Fruit fly (Drosophila melanogaster) whole organism, embryonic: ENCODE data around the gene pod1.

Experiments
- Awh ChIP-seq: fragments of 200-800 bp; sonication (Bioruptor generic); IDR thresholded peaks from 2 replicates; pipeline ENCODE4, ENCODE4 v1.3.6; 2022; ENCODE audit warnings: missing biosample characterization, missing genetic modification characterization
- B-H1 ChIP-seq: fragments of 200-800 bp; sonication (Bioruptor generic); IDR thresholded peaks from 3 replicates; pipeline ENCODE4 v1.3.6; 2022; ENCODE audit warnings: missing biosample characterization, missing genetic modification characterization
- B-H2 ChIP-seq: fragments of 200-800 bp; sonication (Bioruptor generic); optimal IDR thresholded peaks from 2 replicates; lab custom pipeline; 2018; ENCODE audit warnings: missing biosample characterization, mild to moderate bottlenecking, missing genetic modification characterization
- CG1024 ChIP-seq: fragments of 200-800 bp; sonication (Bioruptor generic); IDR thresholded peaks from 2 replicates; pipeline ENCODE4 v1.3.6; 2022; ENCODE audit warnings: missing biosample characterization, missing genetic modification characterization
- CG10431 ChIP-seq: fragments of 200-800 bp; sonication (Bioruptor generic); optimal IDR thresholded peaks from 3 replicates; lab custom pipeline; 2018; ENCODE audit warnings: missing biosample characterization, mild to moderate bottlenecking, missing genetic modification characterization
- CG10565 ChIP-seq: fragments of 200-800 bp; sonication (Bioruptor generic); optimal IDR thresholded peaks from 3 replicates; lab custom pipeline; 2016; ENCODE audit warnings: missing biosample characterization, mild to moderate bottlenecking, missing genetic modification characterization
- CG11696 ChIP-seq: fragments of 200-800 bp; sonication (Bioruptor generic); IDR thresholded peaks from 2 replicates; pipeline ENCODE4 v1.3.6; 2022; ENCODE audit warnings: missing biosample characterization, missing genetic modification characterization
- CG1602 ChIP-seq: fragments of 200-800 bp; sonication (Bioruptor generic); optimal IDR thresholded peaks from 3 replicates; lab custom pipeline; 2016; ENCODE audit warnings: missing biosample characterization, missing genetic modification characterization
- CG16863 ChIP-seq: fragments of 200-800 bp; sonication (Bioruptor generic); optimal IDR thresholded peaks from 3 replicates; lab custom pipeline; 2016; ENCODE audit warnings: missing biosample characterization, missing genetic modification characterization
- CG1792 ChIP-seq: fragments of 200-800 bp; sonication (Bioruptor generic); optimal IDR thresholded peaks from 2 replicates; lab custom pipeline; 2016; ENCODE audit warnings: missing biosample characterization, missing genetic modification characterization
- CG2199 ChIP-seq: fragments of 200-800 bp; sonication (Bioruptor generic); IDR thresholded peaks from 3 replicates; pipeline ENCODE4 v1.3.6; 2022; ENCODE audit warnings: missing biosample characterization, missing genetic modification characterization
- CG2889 ChIP-seq: fragments of 200-800 bp; sonication (Bioruptor generic); IDR thresholded peaks from 3 replicates; pipeline ENCODE4 v1.3.6; 2022; ENCODE audit warnings: missing biosample characterization, missing genetic modification characterization
- CG31365 ChIP-seq: fragments of 200-800 bp; sonication (Bioruptor generic); optimal IDR thresholded peaks from 2 replicates; lab custom pipeline; 2018; ENCODE audit warnings: missing biosample characterization, mild to moderate bottlenecking, missing genetic modification characterization
- CG3726 ChIP-seq: fragments of 200-800 bp; sonication (Bioruptor generic); IDR thresholded peaks from 3 replicates; pipeline ENCODE4, ENCODE4 v1.3.6; 2022; ENCODE audit warnings: missing biosample characterization, missing genetic modification characterization
- CG3838 ChIP-seq: fragments of 200-800 bp; sonication (Bioruptor generic); optimal IDR thresholded peaks from 3 replicates; lab custom pipeline; 2016; ENCODE audit warnings: missing biosample characterization, missing genetic modification characterization
- CG7987 ChIP-seq: fragments of 200-800 bp; sonication (Bioruptor generic); optimal IDR thresholded peaks from 2 replicates; lab custom pipeline; 2018; ENCODE audit warnings: missing biosample characterization, mild to moderate bottlenecking, missing genetic modification characterization, moderate library complexity
- CG8478 ChIP-seq: fragments of >200 bp; optimal IDR thresholded peaks from 2 replicates; lab custom pipeline; 2018
- CTCF ChIP-seq: fragments of 200-800 bp; sonication (Bioruptor generic); optimal IDR thresholded peaks from 2 replicates; lab custom pipeline; 2017; ENCODE audit warnings: missing biosample characterization, mild to moderate bottlenecking, missing genetic modification characterization, moderate library complexity
- Chrac-16 ChIP-seq: fragments of 200-800 bp; sonication (Bioruptor generic); optimal IDR thresholded peaks from 3 replicates; lab custom pipeline; 2016; ENCODE audit warnings: missing biosample characterization, missing genetic modification characterization
- Dbx ChIP-seq: fragments of 200-800 bp; sonication (Bioruptor generic); IDR thresholded peaks from 3 replicates; pipeline ENCODE4 v1.3.6; 2022; ENCODE audit warnings: missing biosample characterization, missing genetic modification characterization
- Dip2 ChIP-seq: fragments of 200-800 bp; sonication (Bioruptor generic); IDR thresholded peaks from 2 replicates; pipeline ENCODE4 v1.3.6; 2022; ENCODE audit warnings: missing biosample characterization, missing genetic modification characterization
- Dref ChIP-seq: fragments of 200-800 bp; sonication (Bioruptor generic); IDR thresholded peaks from 2 replicates; pipeline ENCODE4 v1.3.6; 2022; ENCODE audit warnings: missing biosample characterization, missing genetic modification characterization
- E2f2 ChIP-seq: fragments of 200-800 bp; sonication (Bioruptor generic); IDR thresholded peaks from 2 replicates; pipeline ENCODE4 v1.3.6; 2022; ENCODE audit warnings: missing biosample characterization, missing genetic modification characterization
- Gsc ChIP-seq: fragments of 200-800 bp; sonication (Bioruptor generic); IDR thresholded peaks from 2 replicates; pipeline ENCODE4 v1.3.6; 2022; ENCODE audit warnings: missing biosample characterization, missing genetic modification characterization
- H2.0 ChIP-seq: fragments of 200-800 bp; sonication (Bioruptor generic); IDR thresholded peaks from 2 replicates; pipeline ENCODE4 v1.3.6; 2022; ENCODE audit warnings: missing biosample characterization, missing genetic modification characterization
- HLH54F ChIP-seq: fragments of 200-800 bp; sonication (Bioruptor generic); optimal IDR thresholded peaks from 3 replicates; lab custom pipeline; 2016; ENCODE audit warnings: missing biosample characterization, missing genetic modification characterization
- Hr51 ChIP-seq, 2 experiments: fragments of 200-800 bp; sonication (Bioruptor generic); optimal IDR thresholded peaks; 2 replicates in 1 of 2; 3 replicates in 1 of 2; lab custom pipeline; 2016 to 2018; ENCODE audit warnings: missing biosample characterization in 2 of 2, missing genetic modification characterization in 2 of 2, mild to moderate bottlenecking in 1 of 2, moderate library complexity in 1 of 2
- Lhr ChIP-seq: fragments of 200-800 bp; sonication (Bioruptor generic); optimal IDR thresholded peaks from 3 replicates; lab custom pipeline; 2017; ENCODE audit warnings: mild to moderate bottlenecking, missing biosample characterization, missing genetic modification reagents, missing genetic modification characterization
- Mad ChIP-seq: fragments of 200-800 bp; sonication (Bioruptor generic); optimal IDR thresholded peaks from 2 replicates; lab custom pipeline; 2016; ENCODE audit warnings: missing biosample characterization, missing genetic modification characterization
- Mes4 ChIP-seq: fragments of 200-800 bp; sonication (Bioruptor generic); optimal IDR thresholded peaks from 2 replicates; lab custom pipeline; 2016; ENCODE audit warnings: missing biosample characterization, missing genetic modification characterization
- Neu2 ChIP-seq: fragments of 200-800 bp; sonication (Bioruptor generic); optimal IDR thresholded peaks from 3 replicates; lab custom pipeline; 2016; ENCODE audit warnings: missing biosample characterization, missing genetic modification characterization, borderline replicate concordance
- PHDP ChIP-seq: fragments of 200-800 bp; sonication (Bioruptor generic); optimal IDR thresholded peaks from 3 replicates; lab custom pipeline; 2018; ENCODE audit warnings: missing biosample characterization, mild to moderate bottlenecking, missing genetic modification characterization, moderate library complexity
- Ravus ChIP-seq: fragments of 200-800 bp; sonication (Bioruptor generic); IDR thresholded peaks from 2 replicates; pipeline ENCODE4 v1.3.6; 2022; ENCODE audit warnings: missing biosample characterization, missing genetic modification characterization
- aop ChIP-seq: fragments of 200-800 bp; sonication (Bioruptor generic); IDR thresholded peaks from 2 replicates; pipeline ENCODE4 v1.3.6; 2022; ENCODE audit warnings: missing biosample characterization, missing genetic modification characterization
- ap ChIP-seq: fragments of 200-800 bp; sonication (Bioruptor generic); IDR thresholded peaks from 2 replicates; pipeline ENCODE4 v1.3.6; 2022; ENCODE audit warnings: missing biosample characterization, missing genetic modification characterization
- corto ChIP-seq: fragments of 200-800 bp; sonication (Bioruptor generic); optimal IDR thresholded peaks from 2 replicates; lab custom pipeline; 2016; ENCODE audit warnings: missing biosample characterization, mild to moderate bottlenecking, missing genetic modification characterization, moderate library complexity
- crp ChIP-seq, 2 experiments: fragments of 200-800 bp; sonication (Bioruptor generic); optimal IDR thresholded peaks; 2 replicates in 1 of 2; 3 replicates in 1 of 2; lab custom pipeline; 2017; ENCODE audit warnings: missing biosample characterization in 2 of 2, missing genetic modification characterization in 2 of 2, mild to moderate bottlenecking in 1 of 2, moderate library complexity in 1 of 2
- dysf ChIP-seq: fragments of 200-800 bp; sonication (Bioruptor generic); IDR thresholded peaks from 3 replicates; pipeline ENCODE4 v1.3.6; 2022; ENCODE audit warnings: missing biosample characterization, missing genetic modification characterization
- fd102C ChIP-seq: fragments of 200-800 bp; sonication (Bioruptor generic); optimal IDR thresholded peaks from 2 replicates; lab custom pipeline; 2018; ENCODE audit warnings: missing biosample characterization, mild to moderate bottlenecking, missing genetic modification characterization, moderate library complexity
- gcm2 ChIP-seq: fragments of 200-800 bp; sonication (Bioruptor generic); optimal IDR thresholded peaks from 2 replicates; lab custom pipeline; 2016; ENCODE audit warnings: missing biosample characterization, missing genetic modification characterization
- gem ChIP-seq: fragments of 200-800 bp; sonication (Bioruptor generic); optimal IDR thresholded peaks from 2 replicates; lab custom pipeline; 2019; ENCODE audit warnings: missing biosample characterization, mild to moderate bottlenecking, missing genetic modification characterization, moderate library complexity
- gro ChIP-seq: fragments of 200-800 bp; sonication (Bioruptor generic); optimal IDR thresholded peaks from 2 replicates; lab custom pipeline; 2016; ENCODE audit warnings: missing biosample characterization, missing genetic modification characterization
- insv ChIP-seq, 2 experiments: fragments of 200-800 bp; sonication (Bioruptor generic); optimal IDR thresholded peaks; 3 replicates each; lab custom pipeline; 2016 to 2018; ENCODE audit warnings: missing biosample characterization in 2 of 2, missing genetic modification characterization in 2 of 2
- lilli ChIP-seq: fragments of 200-800 bp; sonication (Bioruptor generic); optimal IDR thresholded peaks from 3 replicates; lab custom pipeline; 2016; ENCODE audit warnings: missing biosample characterization, missing genetic modification characterization
- maf-S ChIP-seq: fragments of 200-800 bp; sonication (Bioruptor generic); optimal IDR thresholded peaks from 2 replicates; lab custom pipeline; 2016; ENCODE audit warnings: missing biosample characterization, missing genetic modification characterization
- nau ChIP-seq: fragments of 200-800 bp; sonication (Bioruptor generic); optimal IDR thresholded peaks from 3 replicates; lab custom pipeline; 2017; ENCODE audit warnings: missing biosample characterization, mild to moderate bottlenecking, missing genetic modification characterization, missing genetic modification reagents
- nerfin-1 ChIP-seq: fragments of 200-800 bp; sonication (Bioruptor generic); optimal IDR thresholded peaks from 3 replicates; lab custom pipeline; 2019; ENCODE audit warnings: missing biosample characterization, mild to moderate bottlenecking, missing genetic modification characterization, moderate library complexity
- nmo ChIP-seq: fragments of 200-800 bp; sonication (Bioruptor generic); optimal IDR thresholded peaks from 2 replicates; lab custom pipeline; 2018; ENCODE audit warnings: missing biosample characterization, mild to moderate bottlenecking, missing genetic modification characterization, moderate library complexity
- p53 ChIP-seq: fragments of 200-800 bp; sonication (Bioruptor generic); optimal IDR thresholded peaks from 2 replicates; lab custom pipeline; 2016; ENCODE audit warnings: missing biosample characterization, missing genetic modification characterization
- tx ChIP-seq: fragments of 200-800 bp; sonication (Bioruptor generic); optimal IDR thresholded peaks from 2 replicates; lab custom pipeline; 2016; ENCODE audit warnings: missing biosample characterization, missing genetic modification characterization
- wek ChIP-seq: fragments of 200-800 bp; sonication (Bioruptor generic); optimal IDR thresholded peaks from 3 replicates; lab custom pipeline; 2018; ENCODE audit warnings: missing biosample characterization, mild to moderate bottlenecking, missing genetic modification characterization, moderate library complexity
- z ChIP-seq: fragments of 200-800 bp; sonication (Bioruptor generic); IDR thresholded peaks from 3 replicates; pipeline ENCODE4 v1.3.6; 2022; ENCODE audit warnings: missing biosample characterization, missing genetic modification characterization

Gene pod1

DNA sequence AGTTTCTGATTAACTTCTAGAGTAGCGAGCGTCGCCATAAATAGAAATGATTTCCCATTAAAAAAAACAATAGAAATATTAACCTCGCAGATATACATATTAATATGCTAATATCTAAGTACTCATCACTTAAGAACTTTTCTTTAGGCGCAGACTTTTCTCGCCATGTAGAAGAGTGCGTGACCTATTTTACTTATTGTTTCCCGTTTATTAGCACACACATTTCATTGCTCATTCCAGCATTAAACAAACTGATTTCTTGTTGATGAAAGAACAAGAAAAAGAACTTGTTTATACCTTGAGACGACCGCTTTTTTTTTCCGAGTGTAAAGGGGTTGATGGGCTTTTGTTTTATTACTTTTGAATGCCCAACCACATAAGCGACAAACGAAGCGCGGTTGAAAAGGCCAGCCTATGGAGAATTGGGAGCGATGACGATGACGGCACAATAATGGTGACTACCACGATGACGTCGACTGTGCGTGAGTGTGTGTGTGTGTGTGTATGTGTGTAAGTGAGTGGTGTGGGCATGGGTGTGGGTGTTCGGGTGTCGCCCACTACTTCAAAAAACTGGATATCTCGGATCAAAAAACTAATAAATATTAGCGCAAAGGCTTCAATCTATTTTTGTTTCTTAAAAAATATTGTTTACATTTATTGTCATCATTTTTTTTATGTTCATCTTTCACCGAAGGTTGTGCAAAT lies 7.3 kb upstream of the pod1 start (continued):
- TF ChIP-seq CG2889 (GFP tag; lab: Robert Waterston, UW) (no peak), PHDP (tag; lab: Kevin White, UChicago) (peak; percentile 33), nerfin-1 (tag; lab: Kevin White, UChicago) (no peak), aop (GFP tag; lab: Robert Waterston, UW) (no peak), CG2199 (GFP tag; lab: Robert Waterston, UW) (no peak), lilli (GFP tag; lab: Kevin White, UChicago) (peak; percentile 31), CG8478 (lab: Kevin White, UChicago) (no peak), E2f2 (GFP tag; lab: Robert Waterston, UW) (no peak), CG3726 (GFP tag; lab: Robert Waterston, UW) (no peak), Ravus (GFP tag; lab: Robert Waterston, UW) (no peak), CG3838 (GFP tag; lab: Kevin White, UChicago) (no peak), CG7987 (no peak), B-H2 (GFP tag; lab: Kevin White, UChicago) (no peak), p53 (no peak), corto (GFP tag; lab: Kevin White, UChicago) (no peak), H2.0 (GFP tag; lab: Robert Waterston, UW) (no peak), CG1024 (GFP tag; lab: Robert Waterston, UW) (no peak), CG1602 (GFP tag; lab: Kevin White, UChicago) (no peak), B-H1 (no peak), Neu2 (GFP tag; lab: Kevin White, UChicago) (no peak), insv (GFP tag; optimal IDR thresholded peaks at IDR 0.05; lab: Kevin White, UChicago) (no peak), CG1792 (GFP tag; lab: Kevin White, UChicago) (no peak), Awh (GFP tag; lab: Robert Waterston, UW) (no peak), CG11696 (GFP tag; lab: Robert Waterston, UW) (no peak), Dbx (GFP tag; lab: Robert Waterston, UW) (no peak), CTCF (no peak), nmo (GFP tag; lab: Kevin White, UChicago) (peak; percentile 38), Dref (no peak), gem (tag; lab: Kevin White, UChicago) (peak; percentile 49), wek (GFP tag; lab: Kevin White, UChicago) (no peak), z (GFP tag; lab: Robert Waterston, UW) (no peak), tx (GFP tag; lab: Kevin White, UChicago) (no peak), Lhr (GFP tag; lab: Kevin White, UChicago) (no peak), CG16863 (no peak), gcm2 (no peak), CG31365 (tag; lab: Kevin White, UChicago) (no peak), nau (GFP tag; lab: Kevin White, UChicago) (no peak), Hr51 (GFP tag; optimal IDR thresholded peaks at IDR 0.05; lab: Kevin White, UChicago) (peak in 1 of 2 experiments; percentile 39), Mes4 (GFP tag; lab: Kevin White, UChicago) (no peak), gro (no peak), CG10431 (GFP tag; lab: Kevin White, UChicago) (no peak), Dip2 (GFP tag; lab: Robert Waterston, UW) (no peak), Chrac-16 (no peak), fd102C (GFP tag; lab: Kevin White, UChicago) (no peak), crp (GFP tag; optimal IDR thresholded peaks at IDR 0.05; lab: Kevin White, UChicago) (no peak), maf-S (GFP tag; lab: Kevin White, UChicago) (no peak), HLH54F (GFP tag; lab: Kevin White, UChicago) (peak; percentile 27), dysf (0 out of 3 replicates have a peak, but pooled peaks have one; percentile 39), Mad (no peak), Gsc (GFP tag; lab: Robert Waterston, UW) (no peak), CG10565 (GFP tag; lab: Kevin White, UChicago) (no peak), ap (no peak)
